Worm (Caenorhabditis elegans) whole organism, late embryonic: ENCODE measurements around the gene syp-2.

Experiments
- elt-2 ChIP-seq: sonication (generic microtip); optimal IDR thresholded peaks from 2 replicates; lab custom pipeline; 2016; ENCODE audit warnings: missing genetic modification reagents, missing genetic modification characterization, missing compliant biosample characterization
- unc-42 ChIP-seq: sonication (generic microtip); optimal IDR thresholded peaks from 2 replicates; lab custom pipeline; 2016; ENCODE audit warnings: missing genotype, missing genetic modification characterization, missing compliant biosample characterization

- no peak for TF ChIP-seq elt-2 (tag; lab: Kevin White, UChicago)
- TF ChIP-seq unc-42 (tag; lab: Kevin White, UChicago): no peak
These were observed 49.1 kb upstream of the syp-2 start for ce11 chrV:5487180-5487579.
